Worm (Caenorhabditis elegans) whole organism, L4 larva: Measurements from ENCODE around the gene mltn-11.

Source experiments
- aly-2 ChIP-seq: sonication (generic microtip); optimal IDR thresholded peaks from 2 replicates; lab custom pipeline; 2018; ENCODE audit warnings: missing biosample characterization, missing genetic modification characterization
- ama-1 ChIP-seq: fragments of 150-350 bp; optimal IDR thresholded peaks from 2 replicates; lab custom pipeline; 2014; ENCODE audit warnings: inconsistent platforms, mixed read lengths
- ceh-20 ChIP-seq: fragments of 200-800 bp; sonication (Bioruptor generic); IDR thresholded peaks from 2 replicates; pipeline ENCODE4 v1.3.6; 2022; ENCODE audit warnings: missing genetic modification reagents, missing genetic modification characterization, missing compliant biosample characterization
- dve-1 ChIP-seq: sonication (generic microtip); optimal IDR thresholded peaks from 2 replicates; lab custom pipeline; 2017; ENCODE audit warnings: antibody characterized with exemption, mild to moderate bottlenecking, missing genetic modification characterization, missing compliant biosample characterization; ENCODE audit not compliant: insufficient read depth
- gei-8 ChIP-seq: fragments of 200-800 bp; sonication (Bioruptor generic); optimal IDR thresholded peaks from 2 replicates; lab custom pipeline; 2018; ENCODE audit warnings: mild to moderate bottlenecking, missing genetic modification characterization, missing compliant biosample characterization
- mdt-29 ChIP-seq: fragments of 200-800 bp; sonication (Bioruptor generic); IDR thresholded peaks from 2 replicates; pipeline ENCODE4 v1.3.6; 2022; ENCODE audit warnings: missing genetic modification reagents, missing genetic modification characterization, missing compliant biosample characterization
- mep-1 ChIP-seq: fragments of 150-350 bp; sonication (generic microtip); optimal IDR thresholded peaks from 3 replicates; lab custom pipeline; 2014; ENCODE audit warnings: missing biosample characterization, missing genetic modification characterization
- mes-2 ChIP-seq: sonication (generic microtip); optimal IDR thresholded peaks from 2 replicates; lab custom pipeline; 2016; ENCODE audit warnings: missing genotype, mild to moderate bottlenecking, missing genetic modification characterization, missing compliant biosample characterization; ENCODE audit not compliant: poor library complexity, severe bottlenecking
- mxl-3 ChIP-seq: fragments of 200-800 bp; sonication (Bioruptor generic); optimal IDR thresholded peaks from 2 replicates; lab custom pipeline; 2018; ENCODE audit warnings: mild to moderate bottlenecking, missing genetic modification characterization, missing compliant biosample characterization
- nhr-11 ChIP-seq: fragments of 150-350 bp; optimal IDR thresholded peaks from 2 replicates; lab custom pipeline; 2014; ENCODE audit warnings: missing biosample characterization, missing genetic modification characterization
- nhr-28 ChIP-seq: fragments of 150-350 bp; optimal IDR thresholded peaks from 2 replicates; lab custom pipeline; 2014; ENCODE audit warnings: missing biosample characterization, missing genetic modification characterization
- nhr-76 ChIP-seq: fragments of 150-350 bp; optimal IDR thresholded peaks from 2 replicates; lab custom pipeline; 2014; ENCODE audit warnings: missing biosample characterization, missing genetic modification characterization
- pqm-1 ChIP-seq: sonication (generic microtip); optimal IDR thresholded peaks from 2 replicates; lab custom pipeline; 2017; ENCODE audit warnings: missing biosample characterization, missing genetic modification characterization
- ztf-11 ChIP-seq: fragments of 150-350 bp; optimal IDR thresholded peaks from 2 replicates; lab custom pipeline; 2014; ENCODE audit warnings: missing biosample characterization, missing genetic modification characterization

- TF ChIP-seq ztf-11 (tag; lab: Kevin White, UChicago) (no peak), gei-8 (GFP tag; lab: Kevin White, UChicago) (no peak), mxl-3 (no peak), mdt-29 (GFP tag; lab: Robert Waterston, UW) (no peak), mep-1 (tag; lab: Kevin White, UChicago) (no peak), mes-2 (no peak), dve-1 (tag; lab: Kevin White, UChicago) (no peak), nhr-28 (tag; lab: Kevin White, UChicago) (no peak), nhr-11 (tag; lab: Kevin White, UChicago) (no peak), ceh-20 (GFP tag; lab: Robert Waterston, UW) (no peak), nhr-76 (tag; lab: Kevin White, UChicago) (no peak), ama-1 (lab: Kevin White, UChicago) (no peak), aly-2 (no peak), pqm-1 (tag; lab: Kevin White, UChicago) (no peak)
Measured at ce11 chrV:16682886-16683285, 46.9 kb downstream of the mltn-11 start, which contains the start of gene srw-36.
